Fruit fly (Drosophila melanogaster) whole organism, wandering third instar larva: ENCODE results near the gene Plc21C.

Experiments used
- CrebA ChIP-seq: fragments of 200-800 bp; sonication (Bioruptor generic); optimal IDR thresholded peaks from 2 replicates; lab custom pipeline; 2016; ENCODE audit warnings: missing biosample characterization, mild to moderate bottlenecking, missing genetic modification characterization, borderline replicate concordance
- GATAd ChIP-seq: sonication (Bioruptor generic); optimal IDR thresholded peaks from 2 replicates; lab custom pipeline; 2016; ENCODE audit warnings: missing biosample characterization, missing genetic modification characterization
- Hnf4 ChIP-seq: fragments of 200-800 bp; sonication (Bioruptor generic); optimal IDR thresholded peaks from 2 replicates; lab custom pipeline; 2016; ENCODE audit warnings: missing biosample characterization, mild to moderate bottlenecking, missing genetic modification characterization
- Hr83 ChIP-seq: fragments of 200-300 bp; sonication (Bioruptor generic); optimal IDR thresholded peaks from 2 replicates; lab custom pipeline; 2016; ENCODE audit warnings: missing biosample characterization, mild to moderate bottlenecking, missing genetic modification characterization, moderate library complexity; ENCODE audit not compliant: poor library complexity, severe bottlenecking
- dmrt93B ChIP-seq: fragments of 200-800 bp; sonication (Bioruptor generic); optimal IDR thresholded peaks from 2 replicates; lab custom pipeline; 2018; ENCODE audit warnings: missing biosample characterization, mild to moderate bottlenecking, missing genetic modification characterization
- fru ChIP-seq: fragments of 200-800 bp; sonication (Bioruptor generic); optimal IDR thresholded peaks from 3 replicates; lab custom pipeline; 2016; ENCODE audit warnings: missing biosample characterization, mild to moderate bottlenecking, missing genetic modification characterization
- psq ChIP-seq: fragments of 200-800 bp; sonication (Bioruptor generic); optimal IDR thresholded peaks from 3 replicates; lab custom pipeline; 2017; ENCODE audit warnings: missing biosample characterization, mild to moderate bottlenecking, missing genetic modification characterization, moderate library complexity
- tai ChIP-seq: sonication (Bioruptor generic); optimal IDR thresholded peaks from 2 replicates; lab custom pipeline; 2016; ENCODE audit warnings: missing biosample characterization, missing genetic modification characterization
- usp ChIP-seq: fragments of >200 bp; optimal IDR thresholded peaks from 2 replicates; lab custom pipeline; 2017; ENCODE audit warnings: missing biosample characterization, missing genetic modification characterization

DNA sequence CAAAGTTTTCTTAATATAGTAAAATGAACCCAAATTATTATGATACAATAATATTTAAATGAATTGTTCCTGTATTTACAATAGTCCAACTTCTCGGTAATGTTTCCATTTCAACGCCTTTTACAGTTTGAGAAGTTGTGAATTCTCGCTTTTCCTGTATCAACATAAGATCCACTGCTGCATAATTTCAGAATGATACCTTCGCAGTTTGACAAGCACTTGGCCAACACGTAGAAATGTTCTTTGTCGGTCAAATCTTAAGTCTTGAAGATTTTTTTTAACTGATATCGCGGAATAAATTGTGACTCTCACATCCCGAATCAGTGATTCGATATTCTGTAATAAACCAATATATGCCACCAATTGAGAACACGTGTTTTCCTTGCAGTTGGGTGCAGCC, 41.9 kb downstream of the Plc21C start:
- TF ChIP-seq psq (GFP tag; lab: Kevin White, UChicago) (no peak), Hr83 (GFP tag; lab: Kevin White, UChicago) (no peak), usp (GFP tag; lab: Kevin White, UChicago) (no peak), tai (GFP tag; lab: Kevin White, UChicago) (no peak), CrebA (no peak), Hnf4 (GFP tag; lab: Kevin White, UChicago) (no peak), dmrt93B (GFP tag; lab: Kevin White, UChicago) (no peak), GATAd (no peak), fru (no peak)
